Fruit fly (Drosophila melanogaster): ENCODE measurements around the gene CG16974.
A peak's percentile ranks its signal among the peaks of the same experiment; 100 is the strongest.

DNA sequence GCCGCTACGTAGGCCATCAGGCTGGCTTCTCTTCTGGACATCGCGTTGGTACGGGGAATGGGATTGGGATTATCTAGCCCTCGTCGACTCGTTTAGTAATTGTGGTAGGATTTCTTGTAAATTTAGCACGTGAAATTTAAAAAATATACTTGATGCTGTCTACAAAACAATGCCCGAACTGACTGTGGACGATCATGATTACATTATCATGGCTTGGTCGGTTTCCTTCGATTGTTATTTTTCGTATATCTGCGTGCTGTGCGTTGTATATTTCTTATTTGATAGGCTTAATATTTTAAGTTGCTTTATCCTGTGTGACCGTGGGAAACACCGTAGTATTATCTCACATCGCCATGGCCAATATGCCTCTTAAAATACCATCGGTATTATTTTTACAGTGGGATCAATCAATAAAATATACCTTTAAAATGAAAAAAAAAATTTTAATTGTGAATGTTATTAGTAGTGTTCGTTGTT, 11.2 kb upstream of the CG16974 start, which contains the start of gene CG16972:
- 0 out of 3 replicates have a peak, but pooled peaks have one; percentile 15 for TF ChIP-seq CG8119 (GFP tag; IDR thresholded peaks at IDR 0.05)
- TF ChIP-seq svp (GFP tag), result no peak
- TF ChIP-seq fd85E (GFP tag; optimal IDR thresholded peaks at IDR 0.05), result no peak
- TF ChIP-seq CG16779 (tag; optimal IDR thresholded peaks at IDR 0.05), result no peak
- TF ChIP-seq Hr4 (GFP tag; optimal IDR thresholded peaks at IDR 0.05), result no peak
- no peak for TF ChIP-seq spab (GFP tag; optimal IDR thresholded peaks at IDR 0.05)
- no peak for TF ChIP-seq CG4318 (GFP tag; optimal IDR thresholded peaks at IDR 0.05)
- no peak for TF ChIP-seq CG8319 (GFP tag; optimal IDR thresholded peaks at IDR 0.05)

All from whole organism, prepupa.